Worm (Caenorhabditis elegans) whole organism, L3 larva: ENCODE measurements around the gene F44G4.7.

Experiments used
- ZK546.5 ChIP-seq: sonication (generic microtip); optimal IDR thresholded peaks from 2 replicates; lab custom pipeline; 2017; ENCODE audit warnings: missing biosample characterization, missing genetic modification characterization
- ama-1 ChIP-seq: fragments of 150-350 bp; optimal IDR thresholded peaks from 2 replicates; lab custom pipeline; 2018
- daf-12 ChIP-seq: fragments of 150-350 bp; optimal IDR thresholded peaks from 2 replicates; lab custom pipeline; 2014; ENCODE audit warnings: missing biosample characterization, missing genetic modification reagents, missing genetic modification characterization
- elt-3 ChIP-seq, 3 experiments: fragments of 150-350 bp in 1 of 3; sonication (generic microtip) in 2 of 3; optimal IDR thresholded peaks; 2 replicates in 2 of 3; 4 replicates in 1 of 3; lab custom pipeline; 2014 to 2017; ENCODE audit warnings: missing biosample characterization in 3 of 3, missing genetic modification characterization in 3 of 3
- fkh-10 ChIP-seq: sonication (generic microtip); optimal IDR thresholded peaks from 2 replicates; lab custom pipeline; 2017; ENCODE audit warnings: missing biosample characterization, missing genetic modification reagents, missing genetic modification characterization
- fos-1 ChIP-seq: fragments of 150-350 bp; optimal IDR thresholded peaks from 2 replicates; lab custom pipeline; 2014; ENCODE audit warnings: missing biosample characterization, missing genetic modification characterization
- lin-39 ChIP-seq: fragments of 150-350 bp; optimal IDR thresholded peaks from 2 replicates; lab custom pipeline; 2018; ENCODE audit warnings: missing biosample characterization, missing genetic modification reagents, missing genetic modification characterization
- lsy-12 ChIP-seq: sonication (generic microtip); optimal IDR thresholded peaks from 2 replicates; lab custom pipeline; 2016; ENCODE audit warnings: mild to moderate bottlenecking, missing genetic modification characterization, missing compliant biosample characterization
- nhr-23 ChIP-seq: fragments of 150-350 bp; optimal IDR thresholded peaks from 2 replicates; lab custom pipeline; 2014; ENCODE audit warnings: missing biosample characterization, missing genetic modification reagents, missing genetic modification characterization
- nhr-237 ChIP-seq: fragments of 150-350 bp; optimal IDR thresholded peaks from 2 replicates; lab custom pipeline; 2014; ENCODE audit warnings: missing biosample characterization, missing genetic modification characterization
- nhr-25 ChIP-seq: sonication (generic microtip); optimal IDR thresholded peaks from 2 replicates; lab custom pipeline; 2017; ENCODE audit warnings: missing biosample characterization, missing genetic modification characterization
- nhr-76 ChIP-seq: fragments of 150-350 bp; sonication (generic microtip); optimal IDR thresholded peaks from 5 replicates; lab custom pipeline; 2014; ENCODE audit warnings: missing biosample characterization, missing genetic modification characterization
- zag-1 ChIP-seq: fragments of 150-350 bp; optimal IDR thresholded peaks from 2 replicates; lab custom pipeline; 2014; ENCODE audit warnings: missing biosample characterization, missing genetic modification characterization

- TF ChIP-seq zag-1, result no peak
- TF ChIP-seq nhr-76 (tag; lab: Kevin White, UChicago), result no peak
- TF ChIP-seq fos-1 (tag; lab: Kevin White, UChicago), result no peak
- no peak for TF ChIP-seq ama-1 (lab: Kevin White, UChicago)
- peak; percentile 44 for TF ChIP-seq nhr-25 (tag; lab: Kevin White, UChicago)
- no peak for TF ChIP-seq daf-12 (tag; lab: Kevin White, UChicago)
- TF ChIP-seq lin-39 (tag; lab: Kevin White, UChicago), result peak; percentile 75
- no peak for TF ChIP-seq lsy-12 (tag; lab: Kevin White, UChicago)
- no peak for TF ChIP-seq nhr-237 (tag; lab: Kevin White, UChicago)
- TF ChIP-seq elt-3 (tag; optimal IDR thresholded peaks at IDR 0.05; lab: Kevin White, UChicago), result no peak
- TF ChIP-seq nhr-23 (tag; lab: Kevin White, UChicago), result peak; percentile 13
- no peak for TF ChIP-seq ZK546.5 (tag; lab: Kevin White, UChicago)
- TF ChIP-seq fkh-10 (GFP tag; lab: Kevin White, UChicago), result no peak
These were observed 40.1 kb downstream of the F44G4.7 start, which contains the start of the genes ndub-3 and C18E9.2 for ce11 chrII:8964835-8965234.
